Fruit fly (Drosophila melanogaster) S2 (cell line): ENCODE results near the gene RpS28-like.

ENCODE experiments used
- CG8478 ChIP-seq: fragments of >200 bp; optimal IDR thresholded peaks from 2 replicates; lab custom pipeline; 2018
- CTCF ChIP-seq, 2 experiments: fragments of >200 bp; optimal IDR thresholded peaks; 2 replicates each; lab custom pipeline; 2018

DNA sequence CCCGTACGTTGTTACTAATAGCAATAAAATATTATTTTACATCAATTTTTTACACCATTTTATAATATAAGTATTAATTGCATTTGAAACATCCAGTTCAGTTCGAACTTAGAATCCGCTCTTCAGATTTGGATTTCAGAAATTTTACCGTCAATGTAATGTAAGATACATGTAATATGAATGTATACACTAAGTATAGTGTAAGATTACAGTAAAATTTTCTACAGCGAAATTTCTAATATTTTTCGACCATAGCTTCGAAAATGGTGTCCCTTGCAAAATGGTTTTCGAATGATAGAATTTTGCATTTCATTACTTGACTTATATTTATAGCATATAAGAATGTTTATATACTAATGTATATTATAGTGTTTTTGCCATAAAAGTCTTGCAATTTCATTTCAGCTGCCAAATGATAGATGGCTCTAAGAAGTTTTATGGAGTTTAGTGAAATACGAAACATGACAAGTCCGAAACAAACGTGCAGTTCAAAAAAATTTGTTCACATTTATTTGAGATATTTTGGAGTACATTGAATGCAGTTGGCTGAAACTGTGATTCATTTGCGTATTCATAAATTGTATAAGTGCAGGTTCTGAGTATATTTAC lies 28.0 kb downstream of the RpS28-like start:
- TF ChIP-seq CG8478 (no peak), CTCF (optimal IDR thresholded peaks at IDR 0.05; lab: Kevin White, UChicago) (peak in 1 of 2 experiments; percentile 49)
